Worm (Caenorhabditis elegans): ENCODE results near the gene lap-1.

lap-1 gene

DNA sequence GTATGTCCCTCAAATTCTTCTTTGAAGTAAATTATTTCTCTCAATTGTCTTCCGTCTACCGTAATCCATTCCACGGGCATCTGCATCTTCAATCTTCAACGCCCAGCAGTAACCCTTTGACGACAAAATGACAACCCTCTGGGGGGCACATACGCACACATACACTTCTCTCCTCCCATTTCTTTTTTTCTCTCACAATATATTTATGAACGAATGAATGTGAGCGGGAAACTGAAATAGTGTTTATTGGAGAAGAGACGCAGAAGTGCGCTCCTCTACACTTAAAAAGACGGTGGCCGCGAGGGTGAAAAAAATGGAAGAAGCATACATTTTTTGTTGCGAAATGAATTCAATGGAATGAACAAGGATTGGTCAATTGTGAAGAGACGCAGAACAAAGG is 10.2 kb upstream of the lap-1 start (continued):
- TF ChIP-seq ceh-32 (tag; optimal IDR thresholded peaks at IDR 0.05; ENCODE audit: poor library complexity), result no peak
- TF ChIP-seq F10B5.3 (tag; optimal IDR thresholded peaks at IDR 0.05), result no peak
- peak; percentile 80 for TF ChIP-seq rbr-2 (tag; optimal IDR thresholded peaks at IDR 0.05)
- TF ChIP-seq mep-1 (tag; optimal IDR thresholded peaks at IDR 0.05), result peak; percentile 93
- no peak for TF ChIP-seq R02D3.7 (tag; optimal IDR thresholded peaks at IDR 0.05)
- no peak for TF ChIP-seq attf-4 (tag; optimal IDR thresholded peaks at IDR 0.05)
- TF ChIP-seq snpc-4 (tag; optimal IDR thresholded peaks at IDR 0.05), result no peak

DNA sequence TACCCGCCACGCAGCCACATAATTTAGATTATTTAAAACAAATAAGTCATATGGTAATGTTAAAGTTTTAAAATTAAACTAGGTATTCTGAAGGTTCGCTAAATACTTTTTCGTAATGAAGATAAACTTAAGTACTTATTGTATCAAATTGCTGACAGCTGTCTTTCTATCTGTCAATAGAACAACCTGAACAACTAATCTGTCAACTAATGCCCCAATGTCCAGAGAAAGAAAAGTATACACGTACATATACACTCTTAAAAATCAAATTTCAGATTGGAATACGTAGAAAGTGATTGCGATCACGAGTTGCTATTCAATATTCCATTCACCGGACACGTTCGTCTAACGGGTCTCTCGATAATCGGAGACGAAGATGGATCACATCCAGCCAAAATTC is 9.0 kb upstream of the lap-1 start:
- TF ChIP-seq dve-1 (tag; optimal IDR thresholded peaks at IDR 0.05; ENCODE audit: insufficient read depth) (no peak), nhr-76 (tag; optimal IDR thresholded peaks at IDR 0.05) (no peak), spr-1 (tag; optimal IDR thresholded peaks at IDR 0.05) (no peak), spr-3 (GFP tag; optimal IDR thresholded peaks at IDR 0.05) (no peak), dmd-6 (GFP tag; IDR thresholded peaks at IDR 0.05) (peak; percentile 44; the same call in 1 of the 2 replicates), unc-62 (GFP tag; optimal IDR thresholded peaks at IDR 0.05 in 1 of 2) (peak in 1 of 2 experiments; percentile 69), unc-62 (tag; optimal IDR thresholded peaks at IDR 0.05) (no peak), unc-130 (GFP tag; optimal IDR thresholded peaks at IDR 0.05) (no peak), ceh-44 (GFP tag; IDR thresholded peaks at IDR 0.05) (no peak), nhr-6 (tag; optimal IDR thresholded peaks at IDR 0.05) (no peak), duxl-1 (tag; optimal IDR thresholded peaks at IDR 0.05; ENCODE audit: poor library complexity) (no peak), tra-1 (GFP tag; IDR thresholded peaks at IDR 0.05) (no peak), nhr-10 (tag; optimal IDR thresholded peaks at IDR 0.05) (no peak), unc-39 (tag; optimal IDR thresholded peaks at IDR 0.05) (no peak), ama-1 (optimal IDR thresholded peaks at IDR 0.05) (no peak), aha-1 (tag) (peak; percentile 53), mep-1 (tag; optimal IDR thresholded peaks at IDR 0.05) (no peak)

DNA sequence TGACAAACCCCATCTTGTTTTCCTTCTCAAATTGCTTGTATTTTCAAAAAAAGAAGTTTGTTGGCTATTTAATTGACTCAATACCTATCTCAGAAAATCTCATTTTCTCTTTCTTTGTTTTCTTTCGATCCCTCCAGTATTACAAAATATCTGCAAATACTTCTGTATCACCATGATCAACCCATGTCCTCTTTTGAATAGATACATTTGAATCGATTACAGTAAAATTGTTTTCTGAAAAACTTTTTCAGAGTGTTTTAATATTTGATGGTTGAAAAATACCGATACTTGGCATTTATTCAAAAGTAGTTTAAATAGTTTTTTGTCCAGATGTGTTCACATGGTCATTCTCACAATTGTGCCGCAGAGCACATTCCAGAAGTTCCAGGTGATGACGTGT is 7.4 kb upstream of the lap-1 start, which contains the start of gene ZK353.9:
ZK353.9 (plus strand) TSS at position 331 of the 400 bp plus-strand sequence.
- TF ChIP-seq lin-15B (tag; optimal IDR thresholded peaks at IDR 0.05) (no peak), ceh-62 (tag; optimal IDR thresholded peaks at IDR 0.05) (no peak), daf-8 (GFP tag; IDR thresholded peaks at IDR 0.05) (no peak), ama-1 (optimal IDR thresholded peaks at IDR 0.05) (peak; percentile 52), aha-1 (tag) (peak; percentile 80), unc-62 (GFP tag; optimal IDR thresholded peaks at IDR 0.05 in 1 of 2) (peak in 1 of 2 experiments; percentile 81), unc-62 (tag; optimal IDR thresholded peaks at IDR 0.05) (no peak), snpc-1.2 (GFP tag; IDR thresholded peaks at IDR 0.05) (no peak)

- TF ChIP-seq lsy-2 (tag; optimal IDR thresholded peaks at IDR 0.05) (peak in 1 of 2 experiments; percentile 25), aha-1 (tag) (peak; percentile 14), vab-7 (GFP tag; IDR thresholded peaks at IDR 0.05) (no peak), mes-2 (tag; optimal IDR thresholded peaks at IDR 0.05; ENCODE audit: poor library complexity, severe bottlenecking) (peak; percentile 49), nhr-237 (tag; optimal IDR thresholded peaks at IDR 0.05) (no peak)
These were observed 3.8 kb upstream of the lap-1 start, which contains the start of the genes ubxn-4 and cyy-1 for ce11 chrIII:8405449-8405962. ubxn-4 (minus strand) TSS chrIII:8405562. cyy-1 (plus strand) TSS chrIII:8405874.

DNA sequence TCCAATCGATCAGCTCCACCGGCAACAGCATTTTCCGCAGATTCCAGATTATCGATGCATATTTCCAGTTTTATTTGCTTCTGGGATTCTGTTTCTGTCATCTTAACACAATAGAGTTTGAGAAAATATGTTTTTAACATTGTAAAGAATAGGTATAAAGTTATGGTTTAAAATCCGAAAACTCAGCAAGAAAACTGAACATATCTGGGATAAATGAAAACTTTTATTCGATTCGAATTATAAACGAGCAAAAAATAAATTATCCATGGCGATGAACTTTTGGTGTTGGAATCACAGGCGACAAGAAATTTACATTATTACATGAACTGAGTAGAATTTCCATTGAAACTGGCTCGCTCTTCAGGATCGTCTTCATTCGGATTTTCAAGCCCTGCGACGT is 1.8 kb upstream of the lap-1 start, which contains the start of gene cutc-1:
cutc-1 (minus strand) TSS at position 101 of the 400 bp plus-strand sequence.
- TF ChIP-seq hlh-30 (tag; optimal IDR thresholded peaks at IDR 0.05; ENCODE audit: insufficient read depth), result no peak
- TF ChIP-seq mep-1 (tag; optimal IDR thresholded peaks at IDR 0.05), result no peak
- no peak for TF ChIP-seq aha-1 (tag)
- TF ChIP-seq nhr-237 (tag; optimal IDR thresholded peaks at IDR 0.05), result no peak
- no peak for TF ChIP-seq unc-39 (tag; optimal IDR thresholded peaks at IDR 0.05)
- no peak for TF ChIP-seq mxl-3 (GFP tag; optimal IDR thresholded peaks at IDR 0.05)
- TF ChIP-seq gei-8 (GFP tag; optimal IDR thresholded peaks at IDR 0.05), result no peak
- no peak for TF ChIP-seq spr-3 (GFP tag; optimal IDR thresholded peaks at IDR 0.05)
- TF ChIP-seq daf-19 (GFP tag; conservative IDR thresholded peaks at IDR 0.05), result no peak
- TF ChIP-seq dpl-1 (GFP tag; optimal IDR thresholded peaks at IDR 0.05), result no peak
- TF ChIP-seq unc-130 (GFP tag; optimal IDR thresholded peaks at IDR 0.05), result no peak
- no peak for TF ChIP-seq spr-1 (tag; optimal IDR thresholded peaks at IDR 0.05)
- no peak for TF ChIP-seq arid-1 (GFP tag; conservative IDR thresholded peaks at IDR 0.05)
- no peak for TF ChIP-seq zfp-2 (tag; optimal IDR thresholded peaks at IDR 0.05)
- no peak for TF ChIP-seq madf-5 (GFP tag; IDR thresholded peaks at IDR 0.05)
- no peak for TF ChIP-seq lin-15B (tag; optimal IDR thresholded peaks at IDR 0.05)
